Worm (Caenorhabditis elegans) whole organism, L1 larva: ENCODE measurements around the gene scrm-5.

Experiments
- blmp-1 ChIP-seq: fragments of 150-350 bp; optimal IDR thresholded peaks from 2 replicates; lab custom pipeline; 2014; ENCODE audit warnings: missing biosample characterization, missing genetic modification characterization
- efl-3 ChIP-seq: fragments of 200-800 bp; sonication (Bioruptor generic); optimal IDR thresholded peaks from 2 replicates; lab custom pipeline; 2018; ENCODE audit warnings: mild to moderate bottlenecking, missing genetic modification characterization, missing compliant biosample characterization
- mdl-1 ChIP-seq, 2 experiments: fragments of 150-350 bp; optimal IDR thresholded peaks; 2 replicates each; lab custom pipeline; 2014 to 2017; ENCODE audit warnings: missing biosample characterization in 2 of 2, missing genetic modification characterization in 2 of 2, inconsistent platforms in 1 of 2
- nhr-85 ChIP-seq: sonication (generic microtip); peaks from one replicate; lab custom pipeline; 2016; ENCODE audit warnings: missing genetic modification characterization, inconsistent platforms, missing compliant biosample characterization
- pag-3 ChIP-seq: sonication (generic microtip); optimal IDR thresholded peaks from 2 replicates; lab custom pipeline; 2017; ENCODE audit warnings: missing genetic modification characterization, mild to moderate bottlenecking, missing compliant biosample characterization, antibody characterized with exemption, borderline replicate concordance; ENCODE audit not compliant: insufficient read depth

- TF ChIP-seq pag-3 (no peak), efl-3 (GFP tag; lab: Kevin White, UChicago) (no peak), nhr-85 (tag; lab: Kevin White, UChicago) (no peak), blmp-1 (tag; lab: Kevin White, UChicago) (no peak), mdl-1 (tag; optimal IDR thresholded peaks at IDR 0.05; lab: Kevin White, UChicago) (no peak)
These were observed 42.0 kb upstream of the scrm-5 start, which contains the start of gene F49F1.5 for ce11 chrIV:4120263-4120662.
